Worm (Caenorhabditis elegans): Measurements from ENCODE around the gene W02G9.4.

DNA sequence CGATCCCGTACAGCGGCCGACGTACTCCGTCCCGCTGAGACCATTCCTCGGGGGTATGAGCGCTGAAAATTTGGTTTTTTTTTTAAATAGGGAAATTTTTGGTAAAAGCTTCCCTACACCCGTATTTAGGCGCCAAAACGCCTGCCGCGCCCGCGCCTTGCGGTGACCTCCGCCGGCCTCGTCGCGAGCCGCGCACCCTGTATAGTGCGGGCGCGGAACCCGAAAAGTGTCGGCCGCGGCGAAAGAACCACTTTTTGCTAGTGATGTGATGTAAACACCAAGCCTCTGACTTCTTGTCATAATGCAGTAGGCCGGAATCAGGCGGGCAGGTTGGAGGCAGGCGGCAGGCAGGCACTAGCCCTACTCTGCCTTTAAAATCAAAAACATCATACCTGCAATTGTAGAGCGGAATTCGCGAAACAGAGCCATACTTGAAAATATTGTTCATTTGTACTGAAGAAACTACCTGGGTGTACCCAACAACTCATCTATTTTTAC is 52.0 kb downstream of the W02G9.4 start, which contains the start of gene srt-29:
- no peak for TF ChIP-seq pha-4 (tag; optimal IDR thresholded peaks at IDR 0.05)
- TF ChIP-seq ceh-48 (tag; optimal IDR thresholded peaks at IDR 0.05): no peak
- no peak for TF ChIP-seq elt-2 (tag; optimal IDR thresholded peaks at IDR 0.05)
- no peak for TF ChIP-seq K02D7.2 (tag; optimal IDR thresholded peaks at IDR 0.05)
- TF ChIP-seq hlh-8 (tag; optimal IDR thresholded peaks at IDR 0.05): no peak
- no peak for TF ChIP-seq ttx-3 (tag; optimal IDR thresholded peaks at IDR 0.05)
- TF ChIP-seq ama-1 (optimal IDR thresholded peaks at IDR 0.05): no peak
- no peak for TF ChIP-seq unc-86 (tag; optimal IDR thresholded peaks at IDR 0.05)
- no peak for TF ChIP-seq ceh-9 (tag; optimal IDR thresholded peaks at IDR 0.05)
- TF ChIP-seq mec-3 (tag; optimal IDR thresholded peaks at IDR 0.05; ENCODE audit: borderline replicate concordance): no peak
